Worm (Caenorhabditis elegans) whole organism, late embryonic: Measurements from ENCODE around the gene T05A8.3.

Experiments
- F13H6.1 ChIP-seq: sonication (generic microtip); optimal IDR thresholded peaks from 2 replicates; lab custom pipeline; 2016; ENCODE audit warnings: missing genetic modification characterization, missing compliant biosample characterization
- ama-1 ChIP-seq: fragments of 150-350 bp; optimal IDR thresholded peaks from 2 replicates; lab custom pipeline; 2014
- ceh-14 ChIP-seq: sonication (generic microtip); optimal IDR thresholded peaks from 2 replicates; lab custom pipeline; 2016; ENCODE audit warnings: missing genotype, missing genetic modification characterization, missing compliant biosample characterization
- ceh-2 ChIP-seq: sonication (generic microtip); optimal IDR thresholded peaks from 2 replicates; lab custom pipeline; 2016; ENCODE audit warnings: missing genotype, missing genetic modification characterization, missing compliant biosample characterization
- ceh-24 ChIP-seq: sonication (generic microtip); optimal IDR thresholded peaks from 2 replicates; lab custom pipeline; 2016; ENCODE audit warnings: mild to moderate bottlenecking, missing genetic modification characterization, missing compliant biosample characterization
- ceh-9 ChIP-seq: sonication (generic microtip); optimal IDR thresholded peaks from 2 replicates; lab custom pipeline; 2016; ENCODE audit warnings: mild to moderate bottlenecking, missing genetic modification characterization, inconsistent platforms, missing compliant biosample characterization
- elt-4 ChIP-seq: sonication (generic microtip); optimal IDR thresholded peaks from 2 replicates; lab custom pipeline; 2016; ENCODE audit warnings: missing genetic modification characterization, missing compliant biosample characterization
- ets-4 ChIP-seq: sonication (generic microtip); optimal IDR thresholded peaks from 2 replicates; lab custom pipeline; 2016; ENCODE audit warnings: missing genetic modification characterization, missing compliant biosample characterization
- gmeb-2 ChIP-seq: sonication (generic microtip); optimal IDR thresholded peaks from 2 replicates; lab custom pipeline; 2016; ENCODE audit warnings: missing genetic modification characterization, inconsistent platforms, missing compliant biosample characterization
- hlh-30 ChIP-seq: sonication (generic microtip); optimal IDR thresholded peaks from 2 replicates; lab custom pipeline; 2017; ENCODE audit warnings: antibody characterized with exemption, missing genetic modification characterization, missing compliant biosample characterization; ENCODE audit not compliant: insufficient read depth
- nhr-11 ChIP-seq: fragments of 150-350 bp; optimal IDR thresholded peaks from 2 replicates; lab custom pipeline; 2014; ENCODE audit warnings: missing biosample characterization, missing genetic modification characterization
- ref-2 ChIP-seq: sonication (generic microtip); optimal IDR thresholded peaks from 2 replicates; lab custom pipeline; 2016; ENCODE audit warnings: missing genetic modification characterization, missing compliant biosample characterization
- sdc-2 ChIP-seq: sonication (generic microtip); optimal IDR thresholded peaks from 2 replicates; lab custom pipeline; 2016; ENCODE audit warnings: missing genotype, missing genetic modification characterization, missing compliant biosample characterization
- unc-55 ChIP-seq: sonication (generic microtip); optimal IDR thresholded peaks from 2 replicates; lab custom pipeline; 2017; ENCODE audit warnings: missing biosample characterization, missing genetic modification reagents, missing genetic modification characterization

- TF ChIP-seq hlh-30 (tag; lab: Kevin White, UChicago): no peak
- TF ChIP-seq ceh-14: no peak
- TF ChIP-seq F13H6.1 (tag; lab: Kevin White, UChicago): no peak
- no peak for TF ChIP-seq ets-4
- no peak for TF ChIP-seq ref-2 (tag; lab: Kevin White, UChicago)
- no peak for TF ChIP-seq ceh-2
- no peak for TF ChIP-seq unc-55 (GFP tag; lab: Kevin White, UChicago)
- no peak for TF ChIP-seq ceh-9 (tag; lab: Kevin White, UChicago)
- no peak for TF ChIP-seq ceh-24 (tag; lab: Kevin White, UChicago)
- TF ChIP-seq elt-4 (tag; lab: Kevin White, UChicago): no peak
- TF ChIP-seq sdc-2: no peak
- no peak for TF ChIP-seq nhr-11
- TF ChIP-seq ama-1 (lab: Kevin White, UChicago): no peak
- TF ChIP-seq gmeb-2 (tag; lab: Kevin White, UChicago): no peak
These were observed 7.3 kb downstream of the T05A8.3 start, which contains the start of gene T05A8.1 for ce11 chrII:2709942-2710341.
